In the genomic region with DNA sequence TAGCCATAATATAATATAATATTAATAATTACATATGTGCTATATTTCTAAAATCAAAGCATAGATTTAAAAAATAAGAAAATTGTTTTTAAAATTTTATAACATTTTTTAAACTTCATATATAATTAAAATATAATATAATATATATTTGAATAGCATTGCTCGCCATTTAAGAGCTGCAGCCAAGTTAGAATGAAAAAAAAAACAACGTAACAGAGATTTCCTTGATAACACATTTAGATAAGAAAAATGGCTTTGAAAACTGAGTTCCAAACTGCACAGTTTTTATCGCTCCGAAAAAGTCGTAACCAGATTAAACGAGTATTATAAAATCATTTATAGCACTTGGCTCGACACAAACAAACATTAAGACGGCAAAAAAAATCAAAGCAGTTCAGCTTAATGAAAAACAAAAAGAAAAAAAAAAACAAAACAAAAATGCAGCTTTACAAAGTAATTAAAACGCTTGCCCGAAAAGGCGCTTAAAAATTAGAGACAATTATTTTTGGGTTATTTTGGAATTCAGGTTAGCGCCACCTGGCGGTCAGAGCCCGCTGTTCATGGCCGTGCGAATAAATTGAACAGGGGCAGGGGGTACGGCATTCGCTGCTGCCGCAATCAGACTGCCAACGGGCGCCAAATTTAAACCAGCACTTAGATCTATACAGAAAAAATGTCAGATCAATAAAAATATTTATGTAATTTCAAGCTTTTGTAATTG, we compare ENCODE assay signal across 3 fruit fly cellular contexts.
TF ChIP-seq lines count a peak whose summit lies in the region.

A gene (minus strand): TSS at position 51 of the 721 bp plus-strand sequence.

- TF ChIP-seq CTCF in S2 (optimal IDR thresholded peaks at IDR 0.05; lab: Kevin White, UChicago): peak; percentile 69 to 83
- TF ChIP-seq CTCF in whole organism, embryonic (GFP tag; optimal IDR thresholded peaks at IDR 0.05; lab: Kevin White, UChicago): peak; percentile 88

TF ChIP-seq in whole organism, embryonic, 481 proteins besides CTCF, POLR2A, EP300 and RAD21:
- TF ChIP-seq CG13287 (GFP tag; IDR thresholded peaks at IDR 0.05; lab: Robert Waterston, UW; ENCODE audit: partially characterized antibody) (no peak), H2.0 (GFP tag; IDR thresholded peaks at IDR 0.05; lab: Robert Waterston, UW) (no peak), sqz (GFP tag; optimal IDR thresholded peaks at IDR 0.05; lab: Kevin White, UChicago) (peak; percentile 24), CG11398 (GFP tag; optimal IDR thresholded peaks at IDR 0.05; lab: Kevin White, UChicago) (no peak), CG7556 (GFP tag; optimal IDR thresholded peaks at IDR 0.05; lab: Kevin White, UChicago) (no peak), CG2199 (GFP tag; IDR thresholded peaks at IDR 0.05; lab: Robert Waterston, UW) (0 out of 3 replicates have a peak, but pooled peaks have one; percentile 71), CG16863 (GFP tag; optimal IDR thresholded peaks at IDR 0.05; lab: Kevin White, UChicago) (no peak), crol (GFP tag; IDR thresholded peaks at IDR 0.05; lab: Robert Waterston, UW) (peak; percentile 10; the same call in 1 of the 2 replicates), CG13624 (GFP tag; optimal IDR thresholded peaks at IDR 0.05; lab: Kevin White, UChicago) (no peak), CG14965 (GFP tag; optimal IDR thresholded peaks at IDR 0.05; lab: Kevin White, UChicago; ENCODE audit: borderline replicate concordance) (peak; percentile 55), chinmo (GFP tag; IDR thresholded peaks at IDR 0.05; lab: Robert Waterston, UW; ENCODE audit: partially characterized antibody) (0 out of 4 replicates have a peak, but pooled peaks have one; percentile 40), Ets97D (GFP tag; optimal IDR thresholded peaks at IDR 0.05; lab: Kevin White, UChicago) (no peak), sd (tag; optimal IDR thresholded peaks at IDR 0.05; lab: Kevin White, UChicago) (peak; percentile 9), grn (GFP tag; optimal IDR thresholded peaks at IDR 0.05; lab: Kevin White, UChicago) (no peak), luna (GFP tag; optimal IDR thresholded peaks at IDR 0.05; lab: Kevin White, UChicago) (no peak), CG4854 (GFP tag; optimal IDR thresholded peaks at IDR 0.05; lab: Kevin White, UChicago) (no peak), CG32532 (GFP tag; IDR thresholded peaks at IDR 0.05; lab: Robert Waterston, UW) (peak; percentile 19; the same call in 1 of the 2 replicates), ato (GFP tag; IDR thresholded peaks at IDR 0.05; lab: Robert Waterston, UW; ENCODE audit: partially characterized antibody) (no peak), ara (GFP tag; IDR thresholded peaks at IDR 0.05; lab: Robert Waterston, UW) (0 out of 2 replicates have a peak, but pooled peaks have one; percentile 5), Sox100B (GFP tag; optimal IDR thresholded peaks at IDR 0.05; lab: Kevin White, UChicago) (no peak), gt (GFP tag; IDR thresholded peaks at IDR 0.05; lab: Robert Waterston, UW) (no peak), Med (GFP tag; lab: Kevin White, UChicago) (peak; percentile 57), bab2 (GFP tag; optimal IDR thresholded peaks at IDR 0.05; lab: Kevin White, UChicago) (no peak), ftz-f1 (GFP tag; optimal IDR thresholded peaks at IDR 0.05; lab: Kevin White, UChicago) (peak; percentile 47), CG10274 (GFP tag; optimal IDR thresholded peaks at IDR 0.05; lab: Kevin White, UChicago) (peak; percentile 39), sima (GFP tag; optimal IDR thresholded peaks at IDR 0.05; lab: Kevin White, UChicago) (no peak), scrt (GFP tag; optimal IDR thresholded peaks at IDR 0.05; lab: Kevin White, UChicago) (no peak), sob (GFP tag; IDR thresholded peaks at IDR 0.05; lab: Robert Waterston, UW) (no peak), gem (tag; optimal IDR thresholded peaks at IDR 0.05; lab: Kevin White, UChicago) (peak; percentile 9)

TF ChIP-seq in whole organism, prepupa, 60 proteins besides CTCF, POLR2A, EP300 and RAD21:
- TF ChIP-seq Hr39 (GFP tag; optimal IDR thresholded peaks at IDR 0.05; lab: Kevin White, UChicago) (peak; percentile 2), Eip78C (GFP tag; lab: Kevin White, UChicago) (peak; percentile 6), CG6163 (GFP tag; IDR thresholded peaks at IDR 0.05; lab: Robert Waterston, UW) (0 out of 3 replicates have a peak, but pooled peaks have one; percentile 25), vri (GFP tag; optimal IDR thresholded peaks at IDR 0.05; lab: Kevin White, UChicago) (peak; percentile 27), Eip75B (GFP tag; optimal IDR thresholded peaks at IDR 0.05; lab: Kevin White, UChicago) (no peak), CG15336 (GFP tag; IDR thresholded peaks at IDR 0.05; lab: Robert Waterston, UW) (0 out of 2 replicates have a peak, but pooled peaks have one; percentile 30)
